Worm (Caenorhabditis elegans): ENCODE data around the gene fbxb-74.

ce11 chrIV:4441077-4441476, 2.0 kb upstream of the fbxb-74 start, which contains the start of gene fbxb-75:
- TF ChIP-seq nhr-11 (tag; optimal IDR thresholded peaks at IDR 0.05) (no peak), nhr-25 (tag; optimal IDR thresholded peaks at IDR 0.05) (no peak), snpc-4 (tag; optimal IDR thresholded peaks at IDR 0.05) (no peak), elt-3 (tag; optimal IDR thresholded peaks at IDR 0.05) (no peak), zag-1 (tag; optimal IDR thresholded peaks at IDR 0.05) (no peak), F13H6.1 (tag; optimal IDR thresholded peaks at IDR 0.05) (no peak), skn-1 (tag; optimal IDR thresholded peaks at IDR 0.05) (no peak), mdl-1 (tag; optimal IDR thresholded peaks at IDR 0.05) (no peak), nhr-237 (tag; optimal IDR thresholded peaks at IDR 0.05) (no peak), ztf-1 (GFP tag; conservative IDR thresholded peaks at IDR 0.05) (no peak), nhr-23 (tag; optimal IDR thresholded peaks at IDR 0.05) (no peak), ztf-11 (tag; optimal IDR thresholded peaks at IDR 0.05) (no peak), nhr-12 (tag; optimal IDR thresholded peaks at IDR 0.05) (no peak)

Data from whole organism, L2 larva.